Fruit fly (Drosophila melanogaster) whole organism, prepupa: Measurements from ENCODE around the gene CG11583.

Source experiments
- Blimp-1 ChIP-seq: fragments of 200-800 bp; sonication (Bioruptor generic); optimal IDR thresholded peaks from 3 replicates; lab custom pipeline; 2017; ENCODE audit warnings: missing biosample characterization, missing genetic modification characterization, mild to moderate bottlenecking, moderate library complexity, missing genetic modification reagents
- CG11294 ChIP-seq: fragments of 200-800 bp; sonication (Bioruptor generic); IDR thresholded peaks from 2 replicates; pipeline ENCODE4 v1.3.6; 2022; ENCODE audit warnings: missing biosample characterization, missing genetic modification characterization
- CG11762 ChIP-seq: fragments of 200-800 bp; sonication (Bioruptor generic); optimal IDR thresholded peaks from 3 replicates; lab custom pipeline; 2016; ENCODE audit warnings: missing biosample characterization, missing genetic modification characterization; ENCODE audit not compliant: insufficient read depth
- CG11902 ChIP-seq: fragments of 200-800 bp; sonication (Bioruptor generic); optimal IDR thresholded peaks from 3 replicates; lab custom pipeline; 2016; ENCODE audit warnings: missing biosample characterization, missing genetic modification characterization
- CG16779 ChIP-seq: fragments of 200-800 bp; sonication (Bioruptor generic); optimal IDR thresholded peaks from 3 replicates; lab custom pipeline; 2017; ENCODE audit warnings: missing biosample characterization, mild to moderate bottlenecking, missing genetic modification characterization
- CG3032 ChIP-seq: fragments of 200-800 bp; optimal IDR thresholded peaks from 2 replicates; lab custom pipeline; 2019; ENCODE audit warnings: missing biosample characterization, mild to moderate bottlenecking, missing genetic modification characterization, moderate library complexity
- CG31627 ChIP-seq: fragments of 200-800 bp; sonication (Bioruptor generic); optimal IDR thresholded peaks from 3 replicates; lab custom pipeline; 2016; ENCODE audit warnings: missing biosample characterization, missing genetic modification characterization
- CG32006 ChIP-seq: fragments of 200-800 bp; sonication (Bioruptor generic); optimal IDR thresholded peaks from 3 replicates; lab custom pipeline; 2017; ENCODE audit warnings: missing biosample characterization, mild to moderate bottlenecking, missing genetic modification characterization
- CG3919 ChIP-seq: fragments of 200-800 bp; sonication (Bioruptor generic); optimal IDR thresholded peaks from 3 replicates; lab custom pipeline; 2016; ENCODE audit warnings: missing biosample characterization, missing genetic modification characterization
- CG6163 ChIP-seq: fragments of 200-800 bp; sonication (Bioruptor generic); IDR thresholded peaks from 3 replicates; pipeline ENCODE4 v1.3.6; 2022; ENCODE audit warnings: missing biosample characterization, missing genetic modification characterization
- CG6792 ChIP-seq: fragments of 200-800 bp; sonication (Bioruptor generic); optimal IDR thresholded peaks from 3 replicates; lab custom pipeline; 2016; ENCODE audit warnings: missing biosample characterization, missing genetic modification characterization
- CG6808 ChIP-seq: fragments of 200-800 bp; sonication (Bioruptor generic); optimal IDR thresholded peaks from 3 replicates; lab custom pipeline; 2017; ENCODE audit warnings: missing biosample characterization, missing genetic modification characterization, mild to moderate bottlenecking, moderate library complexity, missing genetic modification reagents
- CG7368 ChIP-seq: fragments of 200-800 bp; sonication (Bioruptor generic); optimal IDR thresholded peaks from 3 replicates; lab custom pipeline; 2016; ENCODE audit warnings: missing biosample characterization, missing genetic modification characterization
- CG8319 ChIP-seq: fragments of 200-800 bp; sonication (Bioruptor generic); optimal IDR thresholded peaks from 3 replicates; lab custom pipeline; 2016; ENCODE audit warnings: missing biosample characterization, missing genetic modification characterization
- CG8632 ChIP-seq: fragments of 200-800 bp; sonication (Bioruptor generic); optimal IDR thresholded peaks from 3 replicates; lab custom pipeline; 2016; ENCODE audit warnings: missing biosample characterization, missing genetic modification characterization
- Eip75B ChIP-seq: fragments of 200-800 bp; sonication (Bioruptor generic); optimal IDR thresholded peaks from 3 replicates; lab custom pipeline; 2016; ENCODE audit warnings: missing biosample characterization, missing genetic modification characterization
- Eip78C ChIP-seq: fragments of 200-800 bp; sonication (Bioruptor generic); peaks from one replicate; lab custom pipeline; 2016; ENCODE audit warnings: missing biosample characterization, missing genetic modification characterization
- Gug ChIP-seq: fragments of 200-800 bp; sonication (Bioruptor generic); IDR thresholded peaks from 2 replicates; pipeline ENCODE4 v1.3.6; 2022; ENCODE audit warnings: missing biosample characterization, missing genetic modification characterization
- Hr38 ChIP-seq: sonication (Bioruptor generic); optimal IDR thresholded peaks from 2 replicates; lab custom pipeline; 2016; ENCODE audit warnings: missing biosample characterization, missing genetic modification characterization
- Hr39 ChIP-seq: fragments of 200-800 bp; sonication (Bioruptor generic); optimal IDR thresholded peaks from 2 replicates; lab custom pipeline; 2016; ENCODE audit warnings: missing biosample characterization, missing genetic modification characterization
- Hr4 ChIP-seq: fragments of 200-800 bp; sonication (Bioruptor generic); optimal IDR thresholded peaks from 3 replicates; lab custom pipeline; 2016; ENCODE audit warnings: missing biosample characterization, missing genetic modification characterization
- Lpt ChIP-seq: fragments of 200-800 bp; sonication (Bioruptor generic); optimal IDR thresholded peaks from 3 replicates; lab custom pipeline; 2016; ENCODE audit warnings: missing biosample characterization, missing genetic modification characterization
- Met ChIP-seq: fragments of 200-800 bp; sonication (Bioruptor generic); optimal IDR thresholded peaks from 3 replicates; lab custom pipeline; 2016; ENCODE audit warnings: missing biosample characterization, missing genetic modification characterization
- OdsH ChIP-seq: fragments of 200-800 bp; sonication (Bioruptor generic); optimal IDR thresholded peaks from 3 replicates; lab custom pipeline; 2016; ENCODE audit warnings: missing biosample characterization, missing genetic modification characterization
- Smox ChIP-seq: fragments of 200-800 bp; sonication (Bioruptor generic); optimal IDR thresholded peaks from 3 replicates; lab custom pipeline; 2016; ENCODE audit warnings: missing biosample characterization, missing genetic modification characterization
- Sox102F ChIP-seq: fragments of 200-800 bp; sonication (Bioruptor generic); optimal IDR thresholded peaks from 2 replicates; lab custom pipeline; 2016; ENCODE audit warnings: missing biosample characterization, mild to moderate bottlenecking, missing genetic modification characterization
- Sox14 ChIP-seq: fragments of 200-800 bp; sonication (Bioruptor generic); optimal IDR thresholded peaks from 3 replicates; lab custom pipeline; 2016; ENCODE audit warnings: missing biosample characterization, missing genetic modification characterization
- achi ChIP-seq: fragments of 200-800 bp; sonication (Bioruptor generic); optimal IDR thresholded peaks from 3 replicates; lab custom pipeline; 2016; ENCODE audit warnings: missing biosample characterization, missing genetic modification characterization
- acj6 ChIP-seq: fragments of 200-800 bp; sonication (Bioruptor generic); optimal IDR thresholded peaks from 3 replicates; lab custom pipeline; 2016; ENCODE audit warnings: missing biosample characterization, missing genetic modification characterization
- cyc ChIP-seq: fragments of 200-800 bp; sonication (Bioruptor generic); optimal IDR thresholded peaks from 3 replicates; lab custom pipeline; 2016; ENCODE audit warnings: missing biosample characterization, missing genetic modification characterization
- dac ChIP-seq: fragments of 200-800 bp; sonication (Bioruptor generic); optimal IDR thresholded peaks from 2 replicates; lab custom pipeline; 2017; ENCODE audit warnings: missing biosample characterization, mild to moderate bottlenecking, missing genetic modification characterization
- dsx ChIP-seq: fragments of 200-800 bp; optimal IDR thresholded peaks from 3 replicates; lab custom pipeline; 2019; ENCODE audit warnings: missing biosample characterization, mild to moderate bottlenecking, missing genetic modification characterization, moderate library complexity; ENCODE audit not compliant: poor library complexity, severe bottlenecking
- eg ChIP-seq: fragments of 200-800 bp; sonication (Bioruptor generic); IDR thresholded peaks from 3 replicates; pipeline ENCODE4 v1.3.6; 2022; ENCODE audit warnings: missing biosample characterization, missing genetic modification characterization
- esn ChIP-seq: fragments of 200-800 bp; sonication (Bioruptor generic); optimal IDR thresholded peaks from 2 replicates; lab custom pipeline; 2016; ENCODE audit warnings: missing biosample characterization, mild to moderate bottlenecking, missing genetic modification characterization, moderate library complexity
- fkh ChIP-seq: fragments of 200-800 bp; sonication (Bioruptor generic); optimal IDR thresholded peaks from 3 replicates; lab custom pipeline; 2017; ENCODE audit warnings: missing biosample characterization, mild to moderate bottlenecking, missing genetic modification characterization, moderate library complexity
- lz ChIP-seq: fragments of 200-800 bp; sonication (Bioruptor generic); optimal IDR thresholded peaks from 3 replicates; lab custom pipeline; 2016; ENCODE audit warnings: missing biosample characterization, missing genetic modification characterization
- pdm3 ChIP-seq: fragments of 200-800 bp; sonication (Bioruptor generic); optimal IDR thresholded peaks from 3 replicates; lab custom pipeline; 2016; ENCODE audit warnings: missing biosample characterization, missing genetic modification characterization
- salr ChIP-seq, 2 experiments: fragments of 200-800 bp; sonication (Bioruptor generic); optimal IDR thresholded peaks; 3 replicates each; lab custom pipeline; 2016 to 2018; ENCODE audit warnings: missing biosample characterization in 2 of 2, missing genetic modification characterization in 2 of 2, mild to moderate bottlenecking in 1 of 2
- spab ChIP-seq: fragments of 200-800 bp; sonication (Bioruptor generic); optimal IDR thresholded peaks from 2 replicates; lab custom pipeline; 2017; ENCODE audit warnings: missing biosample characterization, mild to moderate bottlenecking, missing genetic modification characterization, missing genetic modification reagents
- ss ChIP-seq, 2 experiments: fragments of 200-800 bp; sonication (Bioruptor generic); optimal IDR thresholded peaks; 2 replicates in 1 of 2; 3 replicates in 1 of 2; lab custom pipeline; 2017 to 2018; ENCODE audit warnings: mild to moderate bottlenecking in 2 of 2, missing biosample characterization in 2 of 2, missing genetic modification characterization in 2 of 2, moderate library complexity in 1 of 2
- svp ChIP-seq: fragments of 200-800 bp; sonication (Bioruptor generic); peaks from one replicate; lab custom pipeline; 2016; ENCODE audit warnings: missing biosample characterization, missing genetic modification characterization
- vri ChIP-seq: fragments of 200-800 bp; sonication (Bioruptor generic); optimal IDR thresholded peaks from 3 replicates; lab custom pipeline; 2016; ENCODE audit warnings: missing biosample characterization, mild to moderate bottlenecking, missing genetic modification characterization

Gene CG11583

dm6 chr3L:4263502-4263901 is 19.1 kb downstream of the CG11583 start, which contains the start of gene CG1273:
CG1273 (plus strand) TSS chr3L:4263719.
- peak; percentile 10 for TF ChIP-seq esn (GFP tag; lab: Kevin White, UChicago)
- TF ChIP-seq Blimp-1 (GFP tag; lab: Kevin White, UChicago): no peak
- TF ChIP-seq CG3032 (tag; lab: Kevin White, UChicago): no peak
- TF ChIP-seq, all 60 proteins: peak for 1

- TF ChIP-seq svp: no peak
- peak; percentile 20 for TF ChIP-seq achi (GFP tag; lab: Kevin White, UChicago)
- peak; percentile 5 for TF ChIP-seq Hr39 (GFP tag; lab: Kevin White, UChicago)
- peak; percentile 81 for TF ChIP-seq Eip78C (GFP tag; lab: Kevin White, UChicago)
- peak; percentile 14 for TF ChIP-seq pdm3 (GFP tag; lab: Kevin White, UChicago)
- TF ChIP-seq Sox102F: no peak
- TF ChIP-seq CG3919 (GFP tag; lab: Kevin White, UChicago): no peak
- TF ChIP-seq CG8632 (GFP tag; lab: Kevin White, UChicago): no peak
- TF ChIP-seq CG32006: no peak
- TF ChIP-seq Hr4 (GFP tag; lab: Kevin White, UChicago): peak; percentile 10
- TF ChIP-seq CG11762 (GFP tag; lab: Kevin White, UChicago): no peak
- peak; percentile 27 for TF ChIP-seq acj6 (GFP tag; lab: Kevin White, UChicago)
- TF ChIP-seq esn (GFP tag; lab: Kevin White, UChicago): peak; percentile 48
- peak; percentile 12 for TF ChIP-seq CG31627 (GFP tag; lab: Kevin White, UChicago)
- TF ChIP-seq Hr38: no peak
- TF ChIP-seq fkh (GFP tag; lab: Kevin White, UChicago): peak; percentile 58
- no peak for TF ChIP-seq Met
- TF ChIP-seq CG6792: no peak
- TF ChIP-seq lz (GFP tag; lab: Kevin White, UChicago): peak; percentile 9
- TF ChIP-seq dsx (GFP tag; lab: Kevin White, UChicago): no peak
- no peak for TF ChIP-seq spab
These were observed 20.2 kb downstream of the CG11583 start, which contains the start of the genes CG11586 and VhaM9.7-a for dm6 chr3L:4262384-4262783. CG11586 (minus strand) TSS chr3L:4262470. VhaM9.7-a (plus strand) TSS chr3L:4262705.

dm6 chr3L:4261177-4261576 is 21.4 kb downstream of the CG11583 start:
- TF ChIP-seq Eip75B (no peak), vri (GFP tag; lab: Kevin White, UChicago) (no peak), achi (GFP tag; lab: Kevin White, UChicago) (no peak), Gug (GFP tag; lab: Robert Waterston, UW) (no peak), acj6 (GFP tag; lab: Kevin White, UChicago) (no peak), lz (GFP tag; lab: Kevin White, UChicago) (no peak), ss (GFP tag; optimal IDR thresholded peaks at IDR 0.05; lab: Kevin White, UChicago) (no peak), OdsH (no peak), salr (GFP tag; optimal IDR thresholded peaks at IDR 0.05; lab: Kevin White, UChicago) (no peak), fkh (GFP tag; lab: Kevin White, UChicago) (no peak), svp (no peak), dsx (GFP tag; lab: Kevin White, UChicago) (no peak), CG6808 (no peak), Hr38 (no peak), CG11762 (GFP tag; lab: Kevin White, UChicago) (no peak), CG32006 (no peak), Lpt (GFP tag; lab: Kevin White, UChicago) (no peak), esn (GFP tag; lab: Kevin White, UChicago) (no peak)
- TF ChIP-seq, all 60 proteins: peak for 0

- peak; percentile 68 for TF ChIP-seq CG11902
- peak; percentile 67 for TF ChIP-seq CG8319
- TF ChIP-seq eg (GFP tag; lab: Robert Waterston, UW): peak; percentile 63; the same call in 2 of the 3 replicates
- TF ChIP-seq dac (GFP tag; lab: Kevin White, UChicago): peak; percentile 61
- peak; percentile 99 for TF ChIP-seq svp
- peak; percentile 83 for TF ChIP-seq OdsH
- no peak for TF ChIP-seq Smox (GFP tag; lab: Kevin White, UChicago)
- TF ChIP-seq CG31627 (GFP tag; lab: Kevin White, UChicago): peak; percentile 89
- peak; percentile 89 for TF ChIP-seq esn (GFP tag; lab: Kevin White, UChicago)
- TF ChIP-seq CG16779 (tag; lab: Kevin White, UChicago): no peak
- peak; percentile 32 for TF ChIP-seq Blimp-1 (GFP tag; lab: Kevin White, UChicago)
- peak; percentile 86 for TF ChIP-seq cyc (GFP tag; lab: Kevin White, UChicago)
- peak; percentile 84 for TF ChIP-seq Hr4 (GFP tag; lab: Kevin White, UChicago)
- no peak for TF ChIP-seq vri (GFP tag; lab: Kevin White, UChicago)
- peak; percentile 49 to 75 for TF ChIP-seq ss (GFP tag; optimal IDR thresholded peaks at IDR 0.05; lab: Kevin White, UChicago)
- TF ChIP-seq CG6163: peak; percentile 34; the same call in 1 of the 3 replicates
- peak; percentile 89 for TF ChIP-seq Hr39 (GFP tag; lab: Kevin White, UChicago)
- peak; percentile 26 for TF ChIP-seq CG7368 (GFP tag; lab: Kevin White, UChicago)
- TF ChIP-seq CG11294 (GFP tag; lab: Robert Waterston, UW): no peak
- TF ChIP-seq salr (GFP tag; optimal IDR thresholded peaks at IDR 0.05; lab: Kevin White, UChicago): peak; percentile 41 to 47
- TF ChIP-seq CG8632 (GFP tag; lab: Kevin White, UChicago): peak; percentile 69
- peak; percentile 86 for TF ChIP-seq Sox14 (GFP tag; lab: Kevin White, UChicago)
- TF ChIP-seq achi (GFP tag; lab: Kevin White, UChicago): peak; percentile 82
- TF ChIP-seq Lpt (GFP tag; lab: Kevin White, UChicago): peak; percentile 65
These were observed 23.5 kb downstream of the CG11583 start, which contains the start of the genes CG15011 and CG1309 for dm6 chr3L:4259102-4259558. CG15011 (minus strand) TSS chr3L:4259152. CG1309 (plus strand) TSS chr3L:4259430.
